Worm (Caenorhabditis elegans) whole organism, L4/young adult: ENCODE data around the gene T05E12.8.

Experiments
- W03F9.2 ChIP-seq: fragments of 150-350 bp; optimal IDR thresholded peaks from 2 replicates; lab custom pipeline; 2014; ENCODE audit warnings: missing biosample characterization, missing genetic modification characterization
- him-1 ChIP-seq: sonication (generic microtip); optimal IDR thresholded peaks from 2 replicates; lab custom pipeline; 2016; ENCODE audit warnings: missing genotype, missing genetic modification reagents, missing genetic modification characterization, missing compliant biosample characterization

ce11 chrV:17100829-17101228 lies 31.9 kb downstream of the T05E12.8 start, which contains the start of gene ZK218.5:
- TF ChIP-seq him-1 (tag; lab: Kevin White, UChicago) (no peak), W03F9.2 (tag; lab: Kevin White, UChicago) (no peak)
